Worm (Caenorhabditis elegans) whole organism, L4/young adult: ENCODE measurements around the gene cgef-1.

Experiments
- W03F9.2 ChIP-seq: fragments of 150-350 bp; optimal IDR thresholded peaks from 2 replicates; lab custom pipeline; 2014; ENCODE audit warnings: missing biosample characterization, missing genetic modification characterization
- dao-5 ChIP-seq: sonication (generic microtip); optimal IDR thresholded peaks from 2 replicates; lab custom pipeline; 2016; ENCODE audit warnings: missing genotype, missing genetic modification characterization, moderate library complexity, missing compliant biosample characterization
- him-1 ChIP-seq: sonication (generic microtip); optimal IDR thresholded peaks from 2 replicates; lab custom pipeline; 2016; ENCODE audit warnings: missing genotype, missing genetic modification reagents, missing genetic modification characterization, missing compliant biosample characterization

- peak; percentile 96 for TF ChIP-seq him-1 (tag; lab: Kevin White, UChicago)
- no peak for TF ChIP-seq dao-5
- peak; percentile 74 for TF ChIP-seq W03F9.2 (tag; lab: Kevin White, UChicago)
Observed at ce11 chrX:2809611-2810010, 37.8 kb downstream of the cgef-1 start, which contains the start of gene C14A11.9.
